Fruit fly (Drosophila melanogaster): ENCODE measurements around the gene Snoo.

DNA sequence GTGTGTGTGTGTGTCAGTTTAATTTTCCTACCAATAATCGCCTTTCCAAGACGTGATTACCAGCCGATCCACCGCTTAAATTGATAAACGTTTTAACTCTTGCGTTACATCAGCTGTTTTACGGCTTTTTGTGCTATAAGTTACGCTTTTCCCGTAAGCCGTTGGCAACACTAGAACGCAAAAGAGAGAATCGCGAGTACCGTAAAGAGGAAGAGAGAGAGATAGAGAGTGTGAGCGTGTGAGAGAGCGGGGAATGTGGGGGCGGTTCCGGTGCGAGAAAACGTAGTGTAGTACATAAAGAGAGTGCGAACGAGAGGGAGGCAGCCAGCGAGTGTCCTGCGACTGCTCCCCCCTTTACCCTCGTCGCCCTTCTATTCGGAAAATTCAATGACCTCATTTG lies 47.6 kb upstream of the Snoo start:
- TF ChIP-seq CG10209 (GFP tag; optimal IDR thresholded peaks at IDR 0.05) = no peak
- TF ChIP-seq CG34376 (GFP tag; optimal IDR thresholded peaks at IDR 0.05) = peak; percentile 23
- TF ChIP-seq Fer3 (tag; optimal IDR thresholded peaks at IDR 0.05) = no peak

Measured in whole organism, embryonic.